Worm (Caenorhabditis elegans) whole organism, L3 larva: ENCODE data around the gene sra-36.

Experiments
- R02D3.7 ChIP-seq: fragments of 150-350 bp; optimal IDR thresholded peaks from 2 replicates; lab custom pipeline; 2014; ENCODE audit warnings: missing biosample characterization, missing genetic modification characterization
- ZK546.5 ChIP-seq: sonication (generic microtip); optimal IDR thresholded peaks from 2 replicates; lab custom pipeline; 2017; ENCODE audit warnings: missing biosample characterization, missing genetic modification characterization
- aly-2 ChIP-seq: fragments of 150-350 bp; optimal IDR thresholded peaks from 2 replicates; lab custom pipeline; 2014; ENCODE audit warnings: missing biosample characterization, missing genetic modification characterization
- ama-1 ChIP-seq: fragments of 150-350 bp; optimal IDR thresholded peaks from 2 replicates; lab custom pipeline; 2018
- ceh-16 ChIP-seq: sonication (generic microtip); optimal IDR thresholded peaks from 2 replicates; lab custom pipeline; 2017; ENCODE audit warnings: missing biosample characterization, missing genetic modification characterization
- ceh-28 ChIP-seq: fragments of 150-350 bp; optimal IDR thresholded peaks from 2 replicates; lab custom pipeline; 2014; ENCODE audit warnings: missing biosample characterization, missing genetic modification reagents, missing genetic modification characterization
- ceh-82 ChIP-seq: fragments of 150-350 bp; optimal IDR thresholded peaks from 2 replicates; lab custom pipeline; 2014; ENCODE audit warnings: missing biosample characterization, missing genetic modification characterization
- ceh-9 ChIP-seq: sonication (generic microtip); optimal IDR thresholded peaks from 2 replicates; lab custom pipeline; 2018; ENCODE audit warnings: missing biosample characterization, missing genetic modification characterization
- daf-12 ChIP-seq: fragments of 150-350 bp; optimal IDR thresholded peaks from 2 replicates; lab custom pipeline; 2014; ENCODE audit warnings: missing biosample characterization, missing genetic modification reagents, missing genetic modification characterization
- egl-27 ChIP-seq: sonication (generic microtip); optimal IDR thresholded peaks from 4 replicates; lab custom pipeline; 2017; ENCODE audit warnings: missing biosample characterization, missing genetic modification reagents, missing genetic modification characterization
- egl-5 ChIP-seq: fragments of 150-350 bp; optimal IDR thresholded peaks from 2 replicates; lab custom pipeline; 2017; ENCODE audit warnings: missing biosample characterization, missing genetic modification reagents, missing genetic modification characterization, inconsistent platforms
- elt-1 ChIP-seq: fragments of 150-350 bp; optimal IDR thresholded peaks from 2 replicates; lab custom pipeline; 2014; ENCODE audit warnings: missing biosample characterization, missing genetic modification characterization
- elt-2 ChIP-seq: sonication (generic microtip); optimal IDR thresholded peaks from 2 replicates; lab custom pipeline; 2016; ENCODE audit warnings: missing genetic modification reagents, mild to moderate bottlenecking, missing genetic modification characterization, missing compliant biosample characterization
- elt-3 ChIP-seq, 3 experiments: fragments of 150-350 bp in 1 of 3; sonication (generic microtip) in 2 of 3; optimal IDR thresholded peaks; 2 replicates in 2 of 3; 4 replicates in 1 of 3; lab custom pipeline; 2014 to 2017; ENCODE audit warnings: missing biosample characterization in 3 of 3, missing genetic modification characterization in 3 of 3
- eor-1 ChIP-seq, 2 experiments: fragments of 150-350 bp; optimal IDR thresholded peaks; 2 replicates each; lab custom pipeline; 2014 to 2018; ENCODE audit warnings: missing biosample characterization in 2 of 2, missing genetic modification characterization in 2 of 2
- fkh-10 ChIP-seq: sonication (generic microtip); optimal IDR thresholded peaks from 2 replicates; lab custom pipeline; 2017; ENCODE audit warnings: missing biosample characterization, missing genetic modification reagents, missing genetic modification characterization
- fkh-2 ChIP-seq: fragments of 150-350 bp; optimal IDR thresholded peaks from 2 replicates; lab custom pipeline; 2014; ENCODE audit warnings: missing biosample characterization, missing genetic modification reagents, missing genetic modification characterization
- fos-1 ChIP-seq: fragments of 150-350 bp; optimal IDR thresholded peaks from 2 replicates; lab custom pipeline; 2014; ENCODE audit warnings: missing biosample characterization, missing genetic modification characterization
- hmg-11 ChIP-seq: sonication (generic microtip); optimal IDR thresholded peaks from 2 replicates; lab custom pipeline; 2016; ENCODE audit warnings: missing genetic modification characterization, missing compliant biosample characterization
- jun-1 ChIP-seq: fragments of 150-350 bp; optimal IDR thresholded peaks from 2 replicates; lab custom pipeline; 2014; ENCODE audit warnings: missing biosample characterization, missing genetic modification reagents, missing genetic modification characterization
- lin-15B ChIP-seq: fragments of 150-350 bp; optimal IDR thresholded peaks from 2 replicates; lab custom pipeline; 2014; ENCODE audit warnings: missing biosample characterization, missing genetic modification characterization
- lin-39 ChIP-seq: fragments of 150-350 bp; optimal IDR thresholded peaks from 2 replicates; lab custom pipeline; 2018; ENCODE audit warnings: missing biosample characterization, missing genetic modification reagents, missing genetic modification characterization
- lsy-12 ChIP-seq: sonication (generic microtip); optimal IDR thresholded peaks from 2 replicates; lab custom pipeline; 2016; ENCODE audit warnings: mild to moderate bottlenecking, missing genetic modification characterization, missing compliant biosample characterization
- mdl-1 ChIP-seq: fragments of 150-350 bp; optimal IDR thresholded peaks from 2 replicates; lab custom pipeline; 2014; ENCODE audit warnings: missing biosample characterization, missing genetic modification characterization
- mml-1 ChIP-seq: fragments of 150-350 bp; sonication (generic microtip); optimal IDR thresholded peaks from 3 replicates; lab custom pipeline; 2014; ENCODE audit warnings: missing biosample characterization, missing genetic modification characterization
- nfya-1 ChIP-seq: sonication (generic microtip); optimal IDR thresholded peaks from 2 replicates; lab custom pipeline; 2017; ENCODE audit warnings: missing genetic modification characterization, mild to moderate bottlenecking, missing compliant biosample characterization, antibody characterized with exemption, moderate library complexity; ENCODE audit not compliant: insufficient read depth
- nhr-11 ChIP-seq: fragments of 150-350 bp; optimal IDR thresholded peaks from 2 replicates; lab custom pipeline; 2014; ENCODE audit warnings: missing biosample characterization, missing genetic modification characterization
- nhr-12 ChIP-seq: fragments of 150-350 bp; optimal IDR thresholded peaks from 2 replicates; lab custom pipeline; 2014; ENCODE audit warnings: missing biosample characterization, missing genetic modification characterization
- nhr-23 ChIP-seq: fragments of 150-350 bp; optimal IDR thresholded peaks from 2 replicates; lab custom pipeline; 2014; ENCODE audit warnings: missing biosample characterization, missing genetic modification reagents, missing genetic modification characterization
- nhr-237 ChIP-seq: fragments of 150-350 bp; optimal IDR thresholded peaks from 2 replicates; lab custom pipeline; 2014; ENCODE audit warnings: missing biosample characterization, missing genetic modification characterization
- nhr-25 ChIP-seq: sonication (generic microtip); optimal IDR thresholded peaks from 2 replicates; lab custom pipeline; 2017; ENCODE audit warnings: missing biosample characterization, missing genetic modification characterization
- nhr-28 ChIP-seq: fragments of 150-350 bp; optimal IDR thresholded peaks from 2 replicates; lab custom pipeline; 2014; ENCODE audit warnings: missing biosample characterization, missing genetic modification characterization
- nhr-43 ChIP-seq: sonication (generic microtip); optimal IDR thresholded peaks from 2 replicates; lab custom pipeline; 2016; ENCODE audit warnings: mild to moderate bottlenecking, missing genetic modification characterization, missing compliant biosample characterization; ENCODE audit not compliant: poor library complexity, severe bottlenecking
- nhr-67 ChIP-seq: fragments of 150-350 bp; optimal IDR thresholded peaks from 2 replicates; lab custom pipeline; 2014; ENCODE audit warnings: missing biosample characterization, missing genetic modification characterization
- nhr-76 ChIP-seq: fragments of 150-350 bp; sonication (generic microtip); optimal IDR thresholded peaks from 5 replicates; lab custom pipeline; 2014; ENCODE audit warnings: missing biosample characterization, missing genetic modification characterization
- nhr-77 ChIP-seq: fragments of 150-350 bp; optimal IDR thresholded peaks from 2 replicates; lab custom pipeline; 2014; ENCODE audit warnings: missing biosample characterization, missing genetic modification characterization
- pha-4 ChIP-seq: fragments of 150-350 bp; optimal IDR thresholded peaks from 2 replicates; lab custom pipeline; 2014; ENCODE audit warnings: missing biosample characterization, missing genetic modification reagents, missing genetic modification characterization
- pqm-1 ChIP-seq: fragments of 150-350 bp; optimal IDR thresholded peaks from 2 replicates; lab custom pipeline; 2017; ENCODE audit warnings: missing biosample characterization, missing genetic modification characterization, inconsistent platforms
- sea-2 ChIP-seq: fragments of 150-350 bp; sonication (generic microtip); optimal IDR thresholded peaks from 4 replicates; lab custom pipeline; 2014; ENCODE audit warnings: missing biosample characterization, missing genetic modification reagents, missing genetic modification characterization
- skn-1 ChIP-seq: fragments of 150-350 bp; optimal IDR thresholded peaks from 2 replicates; lab custom pipeline; 2014; ENCODE audit warnings: missing biosample characterization, missing genetic modification characterization
- snpc-4 ChIP-seq: fragments of 150-350 bp; optimal IDR thresholded peaks from 2 replicates; lab custom pipeline; 2014; ENCODE audit warnings: missing biosample characterization, missing genetic modification characterization
- tbx-2 ChIP-seq: sonication (generic microtip); optimal IDR thresholded peaks from 2 replicates; lab custom pipeline; 2016; ENCODE audit warnings: mild to moderate bottlenecking, missing genetic modification characterization, missing compliant biosample characterization
- unc-39 ChIP-seq: sonication (generic microtip); optimal IDR thresholded peaks from 4 replicates; lab custom pipeline; 2017; ENCODE audit warnings: missing biosample characterization, missing genetic modification characterization
- unc-62 ChIP-seq: fragments of 150-350 bp; sonication (generic microtip); optimal IDR thresholded peaks from 4 replicates; lab custom pipeline; 2014; ENCODE audit warnings: missing biosample characterization, missing genetic modification reagents, missing genetic modification characterization
- zag-1 ChIP-seq: fragments of 150-350 bp; optimal IDR thresholded peaks from 2 replicates; lab custom pipeline; 2014; ENCODE audit warnings: missing biosample characterization, missing genetic modification characterization
- ztf-11 ChIP-seq: fragments of 150-350 bp; optimal IDR thresholded peaks from 2 replicates; lab custom pipeline; 2014; ENCODE audit warnings: missing biosample characterization, missing genetic modification characterization
- ztf-4 ChIP-seq: fragments of 150-350 bp; optimal IDR thresholded peaks from 2 replicates; lab custom pipeline; 2014; ENCODE audit warnings: missing biosample characterization, missing genetic modification characterization

Gene sra-36

ce11 chrII:4506552-4507291, 33.8 kb downstream of the sra-36 start:
- TF ChIP-seq fos-1 = no peak
- TF ChIP-seq eor-1 (tag; optimal IDR thresholded peaks at IDR 0.05; lab: Kevin White, UChicago) = no peak
- peak; percentile 46 for TF ChIP-seq lin-39
- TF ChIP-seq R02D3.7 (tag; lab: Kevin White, UChicago) = no peak
- TF ChIP-seq nhr-23 (tag; lab: Kevin White, UChicago) = no peak
- no peak for TF ChIP-seq ceh-82 (tag; lab: Kevin White, UChicago)
- no peak for TF ChIP-seq aly-2
- TF ChIP-seq nhr-237 (tag; lab: Kevin White, UChicago) = no peak
- TF ChIP-seq ZK546.5 = no peak
- no peak for TF ChIP-seq mml-1 (tag; lab: Kevin White, UChicago)
- TF ChIP-seq elt-2 (tag; lab: Kevin White, UChicago) = peak; percentile 56
- peak; percentile 22 for TF ChIP-seq mdl-1 (tag; lab: Kevin White, UChicago)
- peak; percentile 35 for TF ChIP-seq lin-15B (tag; lab: Kevin White, UChicago)
- TF ChIP-seq zag-1 = no peak
- no peak for TF ChIP-seq ceh-16 (tag; lab: Kevin White, UChicago)
- peak; percentile 39 for TF ChIP-seq fkh-10 (GFP tag; lab: Kevin White, UChicago)
- no peak for TF ChIP-seq elt-1 (tag; lab: Kevin White, UChicago)
- TF ChIP-seq nhr-28 (tag; lab: Kevin White, UChicago) = no peak
- no peak for TF ChIP-seq daf-12 (tag; lab: Kevin White, UChicago)
- no peak for TF ChIP-seq nhr-67 (tag; lab: Kevin White, UChicago)
- no peak for TF ChIP-seq ceh-28 (tag; lab: Kevin White, UChicago)
- TF ChIP-seq elt-3 (tag; optimal IDR thresholded peaks at IDR 0.05; lab: Kevin White, UChicago) = no peak
- TF ChIP-seq hmg-11 (tag; lab: Kevin White, UChicago) = peak; percentile 86
- TF ChIP-seq ztf-11 (tag; lab: Kevin White, UChicago) = no peak
- peak; percentile 40 for TF ChIP-seq pqm-1
- no peak for TF ChIP-seq egl-27 (tag; lab: Kevin White, UChicago)
- TF ChIP-seq pha-4 (tag; lab: Kevin White, UChicago) = peak; percentile 77
- no peak for TF ChIP-seq ztf-4 (tag; lab: Kevin White, UChicago)
- TF ChIP-seq jun-1 (tag; lab: Kevin White, UChicago) = peak; percentile 28
- peak; percentile 34 for TF ChIP-seq snpc-4 (tag; lab: Kevin White, UChicago)
- no peak for TF ChIP-seq nhr-77 (tag; lab: Kevin White, UChicago)
- TF ChIP-seq lsy-12 = no peak
- no peak for TF ChIP-seq skn-1
- TF ChIP-seq sea-2 = no peak
- TF ChIP-seq nfya-1 (tag; lab: Kevin White, UChicago) = peak; percentile 93
- TF ChIP-seq nhr-12 (tag; lab: Kevin White, UChicago) = no peak
- TF ChIP-seq tbx-2 = no peak
- peak; percentile 22 for TF ChIP-seq nhr-11 (tag; lab: Kevin White, UChicago)
- TF ChIP-seq nhr-76 (tag; lab: Kevin White, UChicago) = no peak
- TF ChIP-seq egl-5 = no peak
- TF ChIP-seq nhr-25 (tag; lab: Kevin White, UChicago) = no peak
- no peak for TF ChIP-seq fkh-2
- peak; percentile 19 for TF ChIP-seq ama-1 (lab: Kevin White, UChicago)
- TF ChIP-seq unc-39 (tag; lab: Kevin White, UChicago) = no peak
- TF ChIP-seq nhr-43 (tag; lab: Kevin White, UChicago) = no peak
- peak; percentile 11 for TF ChIP-seq unc-62 (GFP tag; lab: Kevin White, UChicago)
- TF ChIP-seq ceh-9 (tag; lab: Kevin White, UChicago) = no peak
